Fruit fly (Drosophila melanogaster): ENCODE results near the gene CG6834.

CG6834 gene

dm6 chr3R:11673955-11674663 lies 13.8 kb downstream of the CG6834 start, which contains the start of gene CG14715 (continued):
- TF ChIP-seq prd (optimal IDR thresholded peaks at IDR 0.05) (no peak), prd (GFP tag; IDR thresholded peaks at IDR 0.05) (peak; percentile 71), fd3F (GFP tag; optimal IDR thresholded peaks at IDR 0.05) (no peak), ranshi (GFP tag; IDR thresholded peaks at IDR 0.05) (peak; percentile 64), ham (GFP tag; IDR thresholded peaks at IDR 0.05) (no peak), CG4730 (GFP tag; IDR thresholded peaks at IDR 0.05) (no peak), Usf (GFP tag; optimal IDR thresholded peaks at IDR 0.05) (no peak), z (GFP tag; IDR thresholded peaks at IDR 0.05) (no peak), CG9609 (GFP tag; optimal IDR thresholded peaks at IDR 0.05) (peak; percentile 34), CG2120 (GFP tag; optimal IDR thresholded peaks at IDR 0.05) (peak; percentile 67), Ets65A (GFP tag) (peak; percentile 85), MESR4 (GFP tag; optimal IDR thresholded peaks at IDR 0.05) (peak; percentile 49), CG33213 (GFP tag; optimal IDR thresholded peaks at IDR 0.05) (peak; percentile 64), CG14965 (GFP tag; optimal IDR thresholded peaks at IDR 0.05; ENCODE audit: borderline replicate concordance) (no peak), Hr51 (GFP tag; optimal IDR thresholded peaks at IDR 0.05) (peak in 1 of 2 experiments; percentile 50), CG17359 (tag; optimal IDR thresholded peaks at IDR 0.05) (peak; percentile 23), CG12299 (tag; optimal IDR thresholded peaks at IDR 0.05) (no peak), Hsf (GFP tag; optimal IDR thresholded peaks at IDR 0.05) (peak; percentile 59), sima (GFP tag; optimal IDR thresholded peaks at IDR 0.05) (no peak), slp2 (GFP tag; optimal IDR thresholded peaks at IDR 0.05) (peak; percentile 14), CG7372 (GFP tag; IDR thresholded peaks at IDR 0.05) (no peak), CG7987 (GFP tag; optimal IDR thresholded peaks at IDR 0.05) (no peak), gcm (GFP tag; optimal IDR thresholded peaks at IDR 0.05) (peak; percentile 23), gfzf (GFP tag; optimal IDR thresholded peaks at IDR 0.05) (peak; percentile 85), CG13624 (GFP tag; optimal IDR thresholded peaks at IDR 0.05) (peak; percentile 51), CG17829 (tag; optimal IDR thresholded peaks at IDR 0.05) (peak; percentile 28), inv (GFP tag; IDR thresholded peaks at IDR 0.05; ENCODE audit: partially characterized antibody) (peak; percentile 46), luna (GFP tag; optimal IDR thresholded peaks at IDR 0.05) (no peak), ase (GFP tag; IDR thresholded peaks at IDR 0.05) (no peak), ftz-f1 (GFP tag; optimal IDR thresholded peaks at IDR 0.05) (no peak), Aef1 (GFP tag; IDR thresholded peaks at IDR 0.05) (no peak), Mad (GFP tag; optimal IDR thresholded peaks at IDR 0.05) (no peak), CG9797 (GFP tag; optimal IDR thresholded peaks at IDR 0.05) (peak; percentile 80), CG12769 (tag; optimal IDR thresholded peaks at IDR 0.05) (no peak), pzg (GFP tag; optimal IDR thresholded peaks at IDR 0.05) (peak; percentile 56), dysf (GFP tag; IDR thresholded peaks at IDR 0.05) (peak; percentile 48; the same call in 2 of the 3 replicates), Atf-2 (GFP tag; optimal IDR thresholded peaks at IDR 0.05) (no peak), ab (GFP tag; optimal IDR thresholded peaks at IDR 0.05) (no peak), ac (GFP tag; optimal IDR thresholded peaks at IDR 0.05) (no peak), tap (tag; optimal IDR thresholded peaks at IDR 0.05) (no peak), CG15073 (GFP tag; optimal IDR thresholded peaks at IDR 0.05) (no peak), pnt (GFP tag; optimal IDR thresholded peaks at IDR 0.05) (peak; percentile 55), ci (GFP tag; IDR thresholded peaks at IDR 0.05) (no peak), CG4360 (GFP tag; IDR thresholded peaks at IDR 0.05) (no peak), CG15011 (GFP tag; optimal IDR thresholded peaks at IDR 0.05) (no peak), sug (tag; optimal IDR thresholded peaks at IDR 0.05) (peak; percentile 19), B-H1 (GFP tag; IDR thresholded peaks at IDR 0.05) (0 out of 3 replicates have a peak, but pooled peaks have one; percentile 16), CG7839 (tag; optimal IDR thresholded peaks at IDR 0.05) (peak; percentile 48), trh (GFP tag; optimal IDR thresholded peaks at IDR 0.05) (no peak), CG4282 (GFP tag; optimal IDR thresholded peaks at IDR 0.05) (no peak), Asciz (GFP tag; optimal IDR thresholded peaks at IDR 0.05) (no peak)
